Fruit fly (Drosophila melanogaster) whole organism, embryonic: Measurements from ENCODE around the gene CG44139.

ENCODE experiments used
- Adf1 ChIP-seq: fragments of 200-800 bp; sonication (Bioruptor generic); IDR thresholded peaks from 2 replicates; pipeline ENCODE4 v1.3.6; 2022; ENCODE audit warnings: missing biosample characterization, missing genetic modification characterization
- Awh ChIP-seq: fragments of 200-800 bp; sonication (Bioruptor generic); IDR thresholded peaks from 2 replicates; pipeline ENCODE4, ENCODE4 v1.3.6; 2022; ENCODE audit warnings: missing biosample characterization, missing genetic modification characterization
- CG10543 ChIP-seq: fragments of 200-800 bp; sonication (Bioruptor generic); optimal IDR thresholded peaks from 3 replicates; lab custom pipeline; 2017; ENCODE audit warnings: missing biosample characterization, mild to moderate bottlenecking, missing genetic modification characterization, moderate library complexity
- CG10565 ChIP-seq: fragments of 200-800 bp; sonication (Bioruptor generic); optimal IDR thresholded peaks from 3 replicates; lab custom pipeline; 2016; ENCODE audit warnings: missing biosample characterization, mild to moderate bottlenecking, missing genetic modification characterization
- CG10979 ChIP-seq: fragments of 200-800 bp; sonication (Bioruptor generic); optimal IDR thresholded peaks from 2 replicates; lab custom pipeline; 2018; ENCODE audit warnings: missing biosample characterization, mild to moderate bottlenecking, missing genetic modification characterization, moderate library complexity
- CG17385 ChIP-seq: fragments of 200-800 bp; sonication (Bioruptor generic); optimal IDR thresholded peaks from 3 replicates; lab custom pipeline; 2018; ENCODE audit warnings: missing biosample characterization, mild to moderate bottlenecking, missing genetic modification characterization
- CG2712 ChIP-seq: fragments of 200-800 bp; optimal IDR thresholded peaks from 3 replicates; lab custom pipeline; 2019; ENCODE audit warnings: missing biosample characterization, mild to moderate bottlenecking, missing genetic modification characterization, moderate library complexity
- CG32532 ChIP-seq: fragments of 200-800 bp; sonication (Bioruptor generic); IDR thresholded peaks from 2 replicates; pipeline ENCODE4 v1.3.6; 2022; ENCODE audit warnings: missing biosample characterization, missing genetic modification characterization
- CG4360 ChIP-seq: fragments of 200-800 bp; sonication (Bioruptor generic); IDR thresholded peaks from 2 replicates; pipeline ENCODE4 v1.3.6; 2022; ENCODE audit warnings: missing biosample characterization, missing genetic modification characterization
- CG6791 ChIP-seq: fragments of 200-800 bp; sonication (Bioruptor generic); IDR thresholded peaks from 3 replicates; pipeline ENCODE4 v1.3.6; 2022; ENCODE audit warnings: missing biosample characterization, missing genetic modification characterization; ENCODE audit not compliant: partially characterized antibody
- D ChIP-seq, 2 experiments: fragments of 200-800 bp in 1 of 2; fragments of >200 bp in 1 of 2; sonication (Bioruptor generic) in 1 of 2; optimal IDR thresholded peaks; 2 replicates in 1 of 2; 3 replicates in 1 of 2; lab custom pipeline; 2017; ENCODE audit warnings: mild to moderate bottlenecking in 1 of 2, missing biosample characterization in 1 of 2, missing genetic modification characterization in 1 of 2, missing genetic modification reagents in 1 of 2
- Dbx ChIP-seq: fragments of 200-800 bp; sonication (Bioruptor generic); IDR thresholded peaks from 3 replicates; pipeline ENCODE4 v1.3.6; 2022; ENCODE audit warnings: missing biosample characterization, missing genetic modification characterization
- Deaf1 ChIP-seq: fragments of 200-800 bp; optimal IDR thresholded peaks from 3 replicates; lab custom pipeline; 2019; ENCODE audit warnings: missing biosample characterization, mild to moderate bottlenecking, missing genetic modification characterization, moderate library complexity
- Drgx ChIP-seq: fragments of 200-800 bp; sonication (Bioruptor generic); IDR thresholded peaks from 2 replicates; pipeline ENCODE4 v1.3.6; 2022; ENCODE audit warnings: missing biosample characterization, missing genetic modification characterization
- Lhr ChIP-seq: fragments of 200-800 bp; sonication (Bioruptor generic); optimal IDR thresholded peaks from 3 replicates; lab custom pipeline; 2017; ENCODE audit warnings: mild to moderate bottlenecking, missing biosample characterization, missing genetic modification reagents, missing genetic modification characterization
- Med ChIP-seq: fragments of 200-800 bp; sonication (Bioruptor generic); peaks from one replicate; lab custom pipeline; 2016; ENCODE audit warnings: missing biosample characterization, missing genetic modification characterization, mild to moderate bottlenecking, inconsistent platforms, moderate library complexity
- Nf-YB ChIP-seq: fragments of 200-800 bp; sonication (Bioruptor generic); optimal IDR thresholded peaks from 3 replicates; lab custom pipeline; 2019; ENCODE audit warnings: missing biosample characterization, mild to moderate bottlenecking, missing genetic modification characterization, moderate library complexity
- Nf-YC ChIP-seq: fragments of 200-800 bp; optimal IDR thresholded peaks from 3 replicates; lab custom pipeline; 2019; ENCODE audit warnings: missing biosample characterization, mild to moderate bottlenecking, missing genetic modification characterization, moderate library complexity
- Opbp ChIP-seq: fragments of 200-800 bp; sonication (Bioruptor generic); IDR thresholded peaks from 3 replicates; pipeline ENCODE4 v1.3.6; 2022; ENCODE audit warnings: missing biosample characterization, missing genetic modification characterization; ENCODE audit not compliant: partially characterized antibody
- Poxn ChIP-seq: fragments of 200-800 bp; sonication (Bioruptor generic); IDR thresholded peaks from 2 replicates; pipeline ENCODE4 v1.3.6; 2022; ENCODE audit warnings: missing biosample characterization, missing genetic modification characterization
- Scr ChIP-seq: fragments of 200-800 bp; sonication (Bioruptor generic); IDR thresholded peaks from 2 replicates; pipeline ENCODE4 v1.3.6; 2022; ENCODE audit warnings: missing biosample characterization, missing genetic modification characterization; ENCODE audit not compliant: partially characterized antibody
- Trl ChIP-seq, 3 experiments: fragments of >200 bp in 2 of 3; fragments of 200-800 bp in 1 of 3; sonication (Bioruptor generic) in 1 of 3; optimal IDR thresholded peaks; 2 replicates in 1 of 3; 3 replicates in 2 of 3; lab custom pipeline; 2016 to 2017; ENCODE audit warnings: missing biosample characterization in 1 of 3, missing genetic modification characterization in 1 of 3
- amos ChIP-seq: fragments of 200-800 bp; sonication (Bioruptor generic); IDR thresholded peaks from 2 replicates; pipeline ENCODE4 v1.3.6; 2022; ENCODE audit warnings: missing biosample characterization, missing genetic modification characterization; ENCODE audit not compliant: partially characterized antibody
- bbx ChIP-seq: fragments of 200-800 bp; sonication (Bioruptor generic); IDR thresholded peaks from 2 replicates; pipeline ENCODE4 v1.3.6; 2022; ENCODE audit warnings: missing biosample characterization, missing genetic modification characterization; ENCODE audit not compliant: partially characterized antibody
- cg ChIP-seq: fragments of 200-800 bp; sonication (Bioruptor generic); optimal IDR thresholded peaks from 3 replicates; lab custom pipeline; 2019; ENCODE audit warnings: missing biosample characterization, mild to moderate bottlenecking, missing genetic modification characterization, moderate library complexity
- chm ChIP-seq: fragments of 200-800 bp; sonication (Bioruptor generic); IDR thresholded peaks from 2 replicates; pipeline ENCODE4 v1.3.6; 2022; ENCODE audit warnings: missing biosample characterization, missing genetic modification characterization
- disco-r ChIP-seq: fragments of 200-800 bp; sonication (Bioruptor generic); optimal IDR thresholded peaks from 2 replicates; lab custom pipeline; 2016; ENCODE audit warnings: missing biosample characterization, missing genetic modification characterization
- grn ChIP-seq: fragments of 200-800 bp; sonication (Bioruptor generic); optimal IDR thresholded peaks from 3 replicates; lab custom pipeline; 2017; ENCODE audit warnings: missing biosample characterization, missing genetic modification characterization
- jing ChIP-seq: fragments of 200-800 bp; sonication (Bioruptor generic); optimal IDR thresholded peaks from 2 replicates; lab custom pipeline; 2018; ENCODE audit warnings: missing biosample characterization, mild to moderate bottlenecking, missing genetic modification characterization
- kni ChIP-seq: fragments of 200-800 bp; sonication (Bioruptor generic); optimal IDR thresholded peaks from 3 replicates; lab custom pipeline; 2017; ENCODE audit warnings: mild to moderate bottlenecking, missing biosample characterization, missing genetic modification reagents, missing genetic modification characterization
- lab ChIP-seq: fragments of 200-800 bp; sonication (Bioruptor generic); optimal IDR thresholded peaks from 3 replicates; lab custom pipeline; 2017; ENCODE audit warnings: missing biosample characterization, missing genetic modification characterization, mild to moderate bottlenecking, moderate library complexity, missing genetic modification reagents
- lbe ChIP-seq: fragments of 200-800 bp; sonication (Bioruptor generic); optimal IDR thresholded peaks from 2 replicates; lab custom pipeline; 2016; ENCODE audit warnings: missing biosample characterization, mild to moderate bottlenecking, missing genetic modification characterization
- pros ChIP-seq: fragments of 200-800 bp; sonication (Bioruptor generic); optimal IDR thresholded peaks from 3 replicates; lab custom pipeline; 2019; ENCODE audit warnings: missing biosample characterization, mild to moderate bottlenecking, missing genetic modification characterization, moderate library complexity
- sd ChIP-seq: fragments of 200-800 bp; sonication (Bioruptor generic); optimal IDR thresholded peaks from 3 replicates; lab custom pipeline; 2018; ENCODE audit warnings: missing biosample characterization, mild to moderate bottlenecking, missing genetic modification characterization, moderate library complexity
- sima ChIP-seq: fragments of 200-800 bp; sonication (Bioruptor generic); optimal IDR thresholded peaks from 2 replicates; lab custom pipeline; 2016; ENCODE audit warnings: missing biosample characterization, missing genetic modification characterization
- so ChIP-seq: fragments of 200-800 bp; sonication (Bioruptor generic); IDR thresholded peaks from 3 replicates; pipeline ENCODE4 v1.3.6; 2022; ENCODE audit warnings: missing biosample characterization, missing genetic modification characterization
- sqz ChIP-seq: fragments of 200-800 bp; sonication (Bioruptor generic); optimal IDR thresholded peaks from 3 replicates; lab custom pipeline; 2018; ENCODE audit warnings: missing biosample characterization, mild to moderate bottlenecking, missing genetic modification characterization
- sug ChIP-seq: fragments of 200-800 bp; optimal IDR thresholded peaks from 2 replicates; lab custom pipeline; 2019; ENCODE audit warnings: missing biosample characterization, mild to moderate bottlenecking, missing genetic modification characterization, moderate library complexity
- tll ChIP-seq, 2 experiments: fragments of 200-800 bp in 1 of 2; fragments of >200 bp in 1 of 2; sonication (Bioruptor generic) in 1 of 2; optimal IDR thresholded peaks; 2 replicates each; lab custom pipeline; 2017 to 2019; ENCODE audit warnings: missing biosample characterization in 2 of 2, missing genetic modification characterization in 2 of 2, mild to moderate bottlenecking in 1 of 2, moderate library complexity in 1 of 2
- twi ChIP-seq: fragments of 200-800 bp; optimal IDR thresholded peaks from 2 replicates; lab custom pipeline; 2019; ENCODE audit warnings: missing biosample characterization, mild to moderate bottlenecking, missing genetic modification characterization, moderate library complexity
- unc-4 ChIP-seq: fragments of 200-800 bp; sonication (Bioruptor generic); IDR thresholded peaks from 2 replicates; pipeline ENCODE4 v1.3.6; 2022; ENCODE audit warnings: missing biosample characterization, missing genetic modification characterization; ENCODE audit not compliant: partially characterized antibody
- z ChIP-seq: fragments of 200-800 bp; sonication (Bioruptor generic); IDR thresholded peaks from 3 replicates; pipeline ENCODE4 v1.3.6; 2022; ENCODE audit warnings: missing biosample characterization, missing genetic modification characterization
- zen ChIP-seq: fragments of 200-800 bp; sonication (Bioruptor generic); optimal IDR thresholded peaks from 3 replicates; lab custom pipeline; 2018; ENCODE audit warnings: missing biosample characterization, mild to moderate bottlenecking, missing genetic modification characterization, moderate library complexity
- zfh1 ChIP-seq: fragments of 200-800 bp; sonication (Bioruptor generic); IDR thresholded peaks from 3 replicates; pipeline ENCODE4 v1.3.6; 2022; ENCODE audit warnings: missing biosample characterization, missing genetic modification characterization

The CG44139 gene

dm6 chr2L:2449665-2450064 is 25.1 kb downstream of the CG44139 start:
- peak; percentile 47 for TF ChIP-seq D (optimal IDR thresholded peaks at IDR 0.05; lab: Kevin White, UChicago)
- TF ChIP-seq D (GFP tag; optimal IDR thresholded peaks at IDR 0.05; lab: Kevin White, UChicago): no peak
- peak; percentile 80 for TF ChIP-seq z (GFP tag; lab: Robert Waterston, UW)
- TF ChIP-seq CG32532 (GFP tag; lab: Robert Waterston, UW): no peak
- no peak for TF ChIP-seq Dbx (GFP tag; lab: Robert Waterston, UW)
- peak; percentile 61 for TF ChIP-seq CG4360 (GFP tag; lab: Robert Waterston, UW)
- TF ChIP-seq Poxn (GFP tag; lab: Robert Waterston, UW): no peak
- peak; percentile 26 for TF ChIP-seq sqz (GFP tag; lab: Kevin White, UChicago)
- no peak for TF ChIP-seq CG2712 (tag; lab: Kevin White, UChicago)
- TF ChIP-seq cg (GFP tag; lab: Kevin White, UChicago): peak; percentile 71
- TF ChIP-seq zen: peak; percentile 66
- peak; percentile 89 for TF ChIP-seq Nf-YB (GFP tag; lab: Kevin White, UChicago)
- peak in 1 of 2 experiments; percentile 89 for TF ChIP-seq tll (GFP tag; optimal IDR thresholded peaks at IDR 0.05; lab: Kevin White, UChicago)
- peak; percentile 33 for TF ChIP-seq kni (GFP tag; lab: Kevin White, UChicago)
- peak; percentile 70 for TF ChIP-seq Nf-YC (tag; lab: Kevin White, UChicago)
- TF ChIP-seq twi (tag; lab: Kevin White, UChicago): peak; percentile 2

- TF ChIP-seq Scr (GFP tag; lab: Robert Waterston, UW): peak; percentile 51; the same call in 1 of the 2 replicates
- peak; percentile 28; the same call in 1 of the 3 replicates for TF ChIP-seq Opbp (GFP tag; lab: Robert Waterston, UW)
- TF ChIP-seq so (GFP tag; lab: Robert Waterston, UW): 0 out of 3 replicates have a peak, but pooled peaks have one; percentile 32
- TF ChIP-seq grn (GFP tag; lab: Kevin White, UChicago): peak; percentile 96
- peak; percentile 65; the same call in 2 of the 3 replicates for TF ChIP-seq CG6791 (GFP tag; lab: Robert Waterston, UW)
- TF ChIP-seq chm: peak; percentile 42; the same call in 1 of the 2 replicates
- TF ChIP-seq Drgx: peak; percentile 41; the same call in 1 of the 2 replicates
- TF ChIP-seq bbx (GFP tag; lab: Robert Waterston, UW): 0 out of 2 replicates have a peak, but pooled peaks have one; percentile 19
- 0 out of 3 replicates have a peak, but pooled peaks have one; percentile 12 for TF ChIP-seq zfh1
- peak; percentile 13 for TF ChIP-seq CG17385
- TF ChIP-seq CG10979 (tag; lab: Kevin White, UChicago): no peak
- peak; percentile 87 for TF ChIP-seq Med
- TF ChIP-seq CG10543: peak; percentile 40
- no peak for TF ChIP-seq sug (tag; lab: Kevin White, UChicago)
- no peak for TF ChIP-seq CG10565 (GFP tag; lab: Kevin White, UChicago)
- peak; percentile 11 for TF ChIP-seq lab (GFP tag; lab: Kevin White, UChicago)
- TF ChIP-seq jing (GFP tag; lab: Kevin White, UChicago): peak; percentile 40
- no peak for TF ChIP-seq Awh (GFP tag; lab: Robert Waterston, UW)
- peak; percentile 70 for TF ChIP-seq Adf1
- TF ChIP-seq Lhr (GFP tag; lab: Kevin White, UChicago): no peak
- peak; percentile 56 for TF ChIP-seq sd (tag; lab: Kevin White, UChicago)
- TF ChIP-seq pros (GFP tag; lab: Kevin White, UChicago): peak; percentile 2
- TF ChIP-seq disco-r (GFP tag; lab: Kevin White, UChicago): no peak
- peak; percentile 8 for TF ChIP-seq lbe (GFP tag; lab: Kevin White, UChicago)
- TF ChIP-seq CG32532 (GFP tag; lab: Robert Waterston, UW): peak; percentile 30; the same call in 1 of the 2 replicates
- TF ChIP-seq sima (GFP tag; lab: Kevin White, UChicago): no peak
- peak; percentile 29 for TF ChIP-seq sqz (GFP tag; lab: Kevin White, UChicago)
- TF ChIP-seq Nf-YC (tag; lab: Kevin White, UChicago): peak; percentile 49
- TF ChIP-seq amos (GFP tag; lab: Robert Waterston, UW): peak; percentile 47; the same call in 1 of the 2 replicates
- TF ChIP-seq unc-4: peak; percentile 45; the same call in 1 of the 2 replicates
- peak; percentile 98 for TF ChIP-seq Deaf1 (tag; lab: Kevin White, UChicago)
- peak; percentile 98 for TF ChIP-seq z (GFP tag; lab: Robert Waterston, UW)
- peak; percentile 88 to 91 for TF ChIP-seq Trl (optimal IDR thresholded peaks at IDR 0.05; lab: Kevin White, UChicago)
- TF ChIP-seq Trl (GFP tag; optimal IDR thresholded peaks at IDR 0.05; lab: Kevin White, UChicago): peak; percentile 4
- TF ChIP-seq kni (GFP tag; lab: Kevin White, UChicago): peak; percentile 62
Measured at dm6 chr2L:2450723-2451379, 26.3 kb downstream of the CG44139 start.
